Fruit fly (Drosophila melanogaster) whole organism, embryonic: ENCODE results near the gene ph-p.

ENCODE experiments used
- Aef1 ChIP-seq: fragments of 200-800 bp; sonication (Bioruptor generic); IDR thresholded peaks from 3 replicates; pipeline ENCODE4 v1.3.6; 2022; ENCODE audit warnings: missing biosample characterization, missing genetic modification characterization
- CG10366 ChIP-seq: fragments of 200-800 bp; sonication (Bioruptor generic); IDR thresholded peaks from 2 replicates; pipeline ENCODE4 v1.3.6; 2022; ENCODE audit warnings: missing biosample characterization, missing genetic modification characterization
- CG10543 ChIP-seq: fragments of 200-800 bp; sonication (Bioruptor generic); optimal IDR thresholded peaks from 3 replicates; lab custom pipeline; 2017; ENCODE audit warnings: missing biosample characterization, mild to moderate bottlenecking, missing genetic modification characterization, moderate library complexity
- CG13123 ChIP-seq: fragments of 200-800 bp; sonication (Bioruptor generic); optimal IDR thresholded peaks from 2 replicates; lab custom pipeline; 2016; ENCODE audit warnings: missing biosample characterization, missing genetic modification characterization
- CG1529 ChIP-seq: fragments of 200-800 bp; sonication (Bioruptor generic); optimal IDR thresholded peaks from 3 replicates; lab custom pipeline; 2018; ENCODE audit warnings: missing biosample characterization, missing genetic modification characterization
- CG1602 ChIP-seq: fragments of 200-800 bp; sonication (Bioruptor generic); optimal IDR thresholded peaks from 3 replicates; lab custom pipeline; 2016; ENCODE audit warnings: missing biosample characterization, missing genetic modification characterization
- CG17359 ChIP-seq: fragments of 200-800 bp; sonication (Bioruptor generic); optimal IDR thresholded peaks from 3 replicates; lab custom pipeline; 2018; ENCODE audit warnings: missing biosample characterization, mild to moderate bottlenecking, missing genetic modification characterization, moderate library complexity
- CG17829 ChIP-seq: fragments of 200-800 bp; optimal IDR thresholded peaks from 2 replicates; lab custom pipeline; 2019; ENCODE audit warnings: missing biosample characterization, mild to moderate bottlenecking, missing genetic modification characterization, moderate library complexity
- CG1792 ChIP-seq: fragments of 200-800 bp; sonication (Bioruptor generic); optimal IDR thresholded peaks from 2 replicates; lab custom pipeline; 2016; ENCODE audit warnings: missing biosample characterization, missing genetic modification characterization
- CG2199 ChIP-seq: fragments of 200-800 bp; sonication (Bioruptor generic); IDR thresholded peaks from 3 replicates; pipeline ENCODE4 v1.3.6; 2022; ENCODE audit warnings: missing biosample characterization, missing genetic modification characterization
- CG31365 ChIP-seq: fragments of 200-800 bp; sonication (Bioruptor generic); optimal IDR thresholded peaks from 2 replicates; lab custom pipeline; 2018; ENCODE audit warnings: missing biosample characterization, mild to moderate bottlenecking, missing genetic modification characterization
- CG3163 ChIP-seq: fragments of 200-800 bp; sonication (Bioruptor generic); optimal IDR thresholded peaks from 3 replicates; lab custom pipeline; 2016; ENCODE audit warnings: missing biosample characterization, missing genetic modification characterization
- CG3847 ChIP-seq: fragments of 200-800 bp; sonication (Bioruptor generic); IDR thresholded peaks from 2 replicates; pipeline ENCODE4 v1.3.6; 2022; ENCODE audit warnings: missing biosample characterization, missing genetic modification characterization
- CG4328 ChIP-seq: fragments of 200-800 bp; sonication (Bioruptor generic); optimal IDR thresholded peaks from 3 replicates; lab custom pipeline; 2017; ENCODE audit warnings: missing biosample characterization, missing genetic modification reagents, missing genetic modification characterization
- CG4360 ChIP-seq: fragments of 200-800 bp; sonication (Bioruptor generic); IDR thresholded peaks from 2 replicates; pipeline ENCODE4 v1.3.6; 2022; ENCODE audit warnings: missing biosample characterization, missing genetic modification characterization
- CG4820 ChIP-seq: fragments of 200-800 bp; sonication (Bioruptor generic); optimal IDR thresholded peaks from 3 replicates; lab custom pipeline; 2016; ENCODE audit warnings: missing biosample characterization, missing genetic modification characterization
- CG7372 ChIP-seq: fragments of 200-800 bp; sonication (Bioruptor generic); IDR thresholded peaks from 2 replicates; pipeline ENCODE4 v1.3.6; 2022; ENCODE audit warnings: missing biosample characterization, missing genetic modification characterization
- CG7928 ChIP-seq: fragments of 200-800 bp; sonication (Bioruptor generic); optimal IDR thresholded peaks from 2 replicates; lab custom pipeline; 2017; ENCODE audit warnings: missing biosample characterization, mild to moderate bottlenecking, missing genetic modification characterization
- CG9215 ChIP-seq: fragments of 200-800 bp; sonication (Bioruptor generic); IDR thresholded peaks from 2 replicates; pipeline ENCODE4 v1.3.6; 2022; ENCODE audit warnings: missing biosample characterization, missing genetic modification characterization
- Dfd ChIP-seq, 2 experiments: fragments of >200 bp; optimal IDR thresholded peaks; 2 replicates each; lab custom pipeline; 2017; ENCODE audit warnings: missing biosample characterization in 2 of 2, missing genetic modification characterization in 2 of 2
- Dp ChIP-seq: fragments of 200-800 bp; sonication (Bioruptor generic); optimal IDR thresholded peaks from 2 replicates; lab custom pipeline; 2018; ENCODE audit warnings: missing biosample characterization, mild to moderate bottlenecking, missing genetic modification characterization, moderate library complexity
- HmgD ChIP-seq: fragments of 200-800 bp; sonication (Bioruptor generic); optimal IDR thresholded peaks from 3 replicates; lab custom pipeline; 2016; ENCODE audit warnings: missing biosample characterization, missing genetic modification characterization
- Hmx ChIP-seq: fragments of 200-800 bp; sonication (Bioruptor generic); optimal IDR thresholded peaks from 2 replicates; lab custom pipeline; 2016; ENCODE audit warnings: missing biosample characterization, missing genetic modification characterization
- Hsf ChIP-seq: fragments of 200-800 bp; sonication (Bioruptor generic); optimal IDR thresholded peaks from 3 replicates; lab custom pipeline; 2016; ENCODE audit warnings: missing biosample characterization, missing genetic modification characterization
- Lhr ChIP-seq: fragments of 200-800 bp; sonication (Bioruptor generic); optimal IDR thresholded peaks from 3 replicates; lab custom pipeline; 2017; ENCODE audit warnings: mild to moderate bottlenecking, missing biosample characterization, missing genetic modification reagents, missing genetic modification characterization
- Lim3 ChIP-seq: fragments of 200-800 bp; sonication (Bioruptor generic); IDR thresholded peaks from 2 replicates; pipeline ENCODE4 v1.3.6; 2022; ENCODE audit warnings: missing biosample characterization, missing genetic modification characterization
- Ptx1 ChIP-seq: fragments of 200-800 bp; sonication (Bioruptor generic); IDR thresholded peaks from 2 replicates; pipeline ENCODE4 v1.3.6; 2022; ENCODE audit warnings: missing biosample characterization, missing genetic modification characterization
- Sry-δ ChIP-seq: fragments of 200-800 bp; sonication (Bioruptor generic); optimal IDR thresholded peaks from 2 replicates; lab custom pipeline; 2016; ENCODE audit warnings: missing biosample characterization, missing genetic modification characterization
- Xbp1 ChIP-seq: fragments of 200-800 bp; sonication (Bioruptor generic); optimal IDR thresholded peaks from 3 replicates; lab custom pipeline; 2016; ENCODE audit warnings: missing biosample characterization, mild to moderate bottlenecking, missing genetic modification characterization
- aop ChIP-seq: fragments of 200-800 bp; sonication (Bioruptor generic); IDR thresholded peaks from 2 replicates; pipeline ENCODE4 v1.3.6; 2022; ENCODE audit warnings: missing biosample characterization, missing genetic modification characterization
- bcd ChIP-seq: fragments of 200-800 bp; sonication (Bioruptor generic); optimal IDR thresholded peaks from 2 replicates; lab custom pipeline; 2017; ENCODE audit warnings: missing biosample characterization, mild to moderate bottlenecking, missing genetic modification characterization
- bsh ChIP-seq, 2 experiments: fragments of 200-800 bp; sonication (Bioruptor generic); optimal IDR thresholded peaks; 2 replicates each; lab custom pipeline; 2017 to 2018; ENCODE audit warnings: mild to moderate bottlenecking in 2 of 2, missing biosample characterization in 2 of 2, missing genetic modification characterization in 2 of 2, moderate library complexity in 1 of 2
- ci ChIP-seq: fragments of 200-800 bp; sonication (Bioruptor generic); IDR thresholded peaks from 3 replicates; pipeline ENCODE4 v1.3.6; 2022; ENCODE audit warnings: missing biosample characterization, missing genetic modification characterization
- corto ChIP-seq: fragments of 200-800 bp; sonication (Bioruptor generic); optimal IDR thresholded peaks from 2 replicates; lab custom pipeline; 2016; ENCODE audit warnings: missing biosample characterization, mild to moderate bottlenecking, missing genetic modification characterization, moderate library complexity
- croc ChIP-seq: fragments of 200-800 bp; sonication (Bioruptor generic); conservative IDR thresholded peaks from 3 replicates; pipeline ENCODE4 v1.3.6; 2022; ENCODE audit warnings: missing biosample characterization, missing genetic modification characterization
- crp ChIP-seq, 2 experiments: fragments of 200-800 bp; sonication (Bioruptor generic); optimal IDR thresholded peaks; 2 replicates in 1 of 2; 3 replicates in 1 of 2; lab custom pipeline; 2017; ENCODE audit warnings: missing biosample characterization in 2 of 2, missing genetic modification characterization in 2 of 2, mild to moderate bottlenecking in 1 of 2, moderate library complexity in 1 of 2
- disco-r ChIP-seq: fragments of 200-800 bp; sonication (Bioruptor generic); optimal IDR thresholded peaks from 2 replicates; lab custom pipeline; 2016; ENCODE audit warnings: missing biosample characterization, missing genetic modification characterization
- dm ChIP-seq: fragments of 200-800 bp; sonication (Bioruptor generic); optimal IDR thresholded peaks from 3 replicates; lab custom pipeline; 2016; ENCODE audit warnings: missing biosample characterization, missing genetic modification characterization
- ewg ChIP-seq: fragments of 200-800 bp; sonication (Bioruptor generic); optimal IDR thresholded peaks from 3 replicates; lab custom pipeline; 2017; ENCODE audit warnings: mild to moderate bottlenecking, missing biosample characterization, missing genetic modification reagents, missing genetic modification characterization
- gcm2 ChIP-seq: fragments of 200-800 bp; sonication (Bioruptor generic); optimal IDR thresholded peaks from 2 replicates; lab custom pipeline; 2016; ENCODE audit warnings: missing biosample characterization, missing genetic modification characterization
- kah ChIP-seq: fragments of 200-800 bp; sonication (Bioruptor generic); optimal IDR thresholded peaks from 2 replicates; lab custom pipeline; 2018; ENCODE audit warnings: missing biosample characterization, mild to moderate bottlenecking, missing genetic modification characterization
- kay ChIP-seq: fragments of 200-800 bp; sonication (Bioruptor generic); optimal IDR thresholded peaks from 2 replicates; lab custom pipeline; 2016; ENCODE audit warnings: missing biosample characterization, missing genetic modification characterization
- ken ChIP-seq: fragments of 200-800 bp; sonication (Bioruptor generic); IDR thresholded peaks from 3 replicates; pipeline ENCODE4 v1.3.6; 2022; ENCODE audit warnings: missing biosample characterization, missing genetic modification characterization
- nmo ChIP-seq: fragments of 200-800 bp; sonication (Bioruptor generic); optimal IDR thresholded peaks from 2 replicates; lab custom pipeline; 2018; ENCODE audit warnings: missing biosample characterization, mild to moderate bottlenecking, missing genetic modification characterization, moderate library complexity
- phol ChIP-seq: fragments of 200-800 bp; sonication (Bioruptor generic); optimal IDR thresholded peaks from 3 replicates; lab custom pipeline; 2018; ENCODE audit warnings: missing biosample characterization, mild to moderate bottlenecking, missing genetic modification characterization, moderate library complexity
- psq ChIP-seq: fragments of 200-800 bp; sonication (Bioruptor generic); optimal IDR thresholded peaks from 2 replicates; lab custom pipeline; 2017; ENCODE audit warnings: missing biosample characterization, missing genetic modification characterization
- sens ChIP-seq: fragments of 200-800 bp; sonication (Bioruptor generic); peaks from one replicate; lab custom pipeline; 2016; ENCODE audit warnings: missing biosample characterization, missing genetic modification characterization
- sima ChIP-seq: fragments of 200-800 bp; sonication (Bioruptor generic); optimal IDR thresholded peaks from 2 replicates; lab custom pipeline; 2016; ENCODE audit warnings: missing biosample characterization, missing genetic modification characterization
- tap ChIP-seq: fragments of 200-800 bp; optimal IDR thresholded peaks from 3 replicates; lab custom pipeline; 2019; ENCODE audit warnings: missing biosample characterization, mild to moderate bottlenecking, missing genetic modification characterization, moderate library complexity
- usp ChIP-seq: fragments of >200 bp; optimal IDR thresholded peaks from 2 replicates; lab custom pipeline; 2017; ENCODE audit warnings: missing biosample characterization, missing genetic modification characterization
- zen ChIP-seq: fragments of 200-800 bp; sonication (Bioruptor generic); optimal IDR thresholded peaks from 3 replicates; lab custom pipeline; 2018; ENCODE audit warnings: missing biosample characterization, mild to moderate bottlenecking, missing genetic modification characterization, moderate library complexity

Gene ph-p

dm6 chrX:2094072-2094761 lies 44.0 kb downstream of the ph-p start, which contains the start of gene csw (continued):
- no peak for TF ChIP-seq Lim3 (GFP tag; lab: Robert Waterston, UW)
- TF ChIP-seq CG4820 (GFP tag; lab: Kevin White, UChicago) = no peak
- TF ChIP-seq ci (GFP tag; lab: Robert Waterston, UW) = peak; percentile 65; the same call in 1 of the 3 replicates
- TF ChIP-seq Lhr (GFP tag; lab: Kevin White, UChicago) = peak; percentile 95
- no peak for TF ChIP-seq gcm2 (GFP tag; lab: Kevin White, UChicago)
- no peak for TF ChIP-seq croc (GFP tag; lab: Robert Waterston, UW)
- no peak for TF ChIP-seq CG17829 (tag; lab: Kevin White, UChicago)
- no peak for TF ChIP-seq CG1602 (GFP tag; lab: Kevin White, UChicago)
- TF ChIP-seq Sry-δ (GFP tag; lab: Kevin White, UChicago) = peak; percentile 69
- TF ChIP-seq corto (GFP tag; lab: Kevin White, UChicago) = no peak
- no peak for TF ChIP-seq kah
- TF ChIP-seq ken (GFP tag; lab: Robert Waterston, UW) = peak; percentile 72; the same call in 2 of the 3 replicates
- no peak for TF ChIP-seq CG13123 (GFP tag; lab: Kevin White, UChicago)
- peak; percentile 72 for TF ChIP-seq CG10543 (GFP tag; lab: Kevin White, UChicago)
- TF ChIP-seq Dfd (GFP tag; optimal IDR thresholded peaks at IDR 0.05; lab: Kevin White, UChicago) = no peak
- no peak for TF ChIP-seq CG1792 (GFP tag; lab: Kevin White, UChicago)
- TF ChIP-seq ewg (GFP tag; lab: Kevin White, UChicago) = peak; percentile 61
- peak in 1 of 2 experiments; percentile 21 for TF ChIP-seq crp (GFP tag; optimal IDR thresholded peaks at IDR 0.05; lab: Kevin White, UChicago)
- no peak for TF ChIP-seq psq (GFP tag; lab: Kevin White, UChicago)
- no peak for TF ChIP-seq Ptx1 (GFP tag; lab: Robert Waterston, UW)
- no peak for TF ChIP-seq CG2199 (GFP tag; lab: Robert Waterston, UW)
- TF ChIP-seq dm (GFP tag; lab: Kevin White, UChicago) = peak; percentile 65
- TF ChIP-seq bcd (GFP tag; lab: Kevin White, UChicago) = peak; percentile 30
- TF ChIP-seq disco-r = peak; percentile 32
- TF ChIP-seq CG10366 (GFP tag; lab: Robert Waterston, UW) = peak; percentile 34
- TF ChIP-seq bsh (GFP tag; optimal IDR thresholded peaks at IDR 0.05; lab: Kevin White, UChicago) = peak in 1 of 2 experiments; percentile 90
- peak; percentile 47 for TF ChIP-seq CG3163 (GFP tag; lab: Kevin White, UChicago)
- TF ChIP-seq phol = peak; percentile 69
- peak; percentile 21 for TF ChIP-seq kay (GFP tag; lab: Kevin White, UChicago)
- TF ChIP-seq CG9215 = no peak; the same call in 1 of the 2 replicates
- no peak for TF ChIP-seq Hmx
- no peak for TF ChIP-seq CG4328 (GFP tag; lab: Kevin White, UChicago)
- TF ChIP-seq sima (GFP tag; lab: Kevin White, UChicago) = no peak
- TF ChIP-seq tap (tag; lab: Kevin White, UChicago) = no peak
- no peak for TF ChIP-seq zen
- peak; percentile 91 for TF ChIP-seq CG31365 (tag; lab: Kevin White, UChicago)
- peak; percentile 81 for TF ChIP-seq HmgD
- peak; percentile 87 for TF ChIP-seq CG3847
- TF ChIP-seq Hsf (GFP tag; lab: Kevin White, UChicago) = peak; percentile 57
- peak; percentile 43 for TF ChIP-seq CG7928
- TF ChIP-seq Xbp1 (GFP tag; lab: Kevin White, UChicago) = peak; percentile 40
- no peak for TF ChIP-seq Aef1 (GFP tag; lab: Robert Waterston, UW)
- no peak for TF ChIP-seq CG1529
- TF ChIP-seq usp (GFP tag; lab: Kevin White, UChicago) = no peak
- TF ChIP-seq sens = peak; percentile 76
- peak; percentile 51 for TF ChIP-seq nmo
- peak; percentile 38 for TF ChIP-seq CG17359
- TF ChIP-seq CG4360 = no peak
- no peak for TF ChIP-seq CG7372
- no peak for TF ChIP-seq aop (GFP tag; lab: Robert Waterston, UW)
- peak; percentile 75 for TF ChIP-seq Dp (GFP tag; lab: Kevin White, UChicago)
